Fruit fly (Drosophila melanogaster) whole organism, wandering third instar larva: Measurements from ENCODE around the gene Abd-B.

ENCODE experiments used
- Abd-B ChIP-seq: fragments of >200 bp; optimal IDR thresholded peaks from 2 replicates; lab custom pipeline; 2017; ENCODE audit warnings: missing biosample characterization, missing genetic modification characterization
- CG9705 ChIP-seq: fragments of 200-800 bp; sonication (Bioruptor generic); optimal IDR thresholded peaks from 2 replicates; lab custom pipeline; 2018; ENCODE audit warnings: missing biosample characterization, mild to moderate bottlenecking, missing genetic modification characterization
- CrebA ChIP-seq: fragments of 200-800 bp; sonication (Bioruptor generic); optimal IDR thresholded peaks from 2 replicates; lab custom pipeline; 2016; ENCODE audit warnings: missing biosample characterization, mild to moderate bottlenecking, missing genetic modification characterization, borderline replicate concordance
- Dfd ChIP-seq: fragments of >200 bp; optimal IDR thresholded peaks from 2 replicates; lab custom pipeline; 2017; ENCODE audit warnings: missing biosample characterization, missing genetic modification characterization
- Dif ChIP-seq: fragments of 200-275, 200-300 bp; sonication (Bioruptor generic); optimal IDR thresholded peaks from 2 replicates; lab custom pipeline; 2018; ENCODE audit warnings: missing biosample characterization, missing genetic modification characterization; ENCODE audit not compliant: partially characterized antibody
- GATAd ChIP-seq: sonication (Bioruptor generic); optimal IDR thresholded peaks from 2 replicates; lab custom pipeline; 2016; ENCODE audit warnings: missing biosample characterization, missing genetic modification characterization
- HLH106 ChIP-seq: fragments of 200-800 bp; optimal IDR thresholded peaks from 3 replicates; lab custom pipeline; 2019; ENCODE audit warnings: missing biosample characterization, mild to moderate bottlenecking, missing genetic modification characterization, moderate library complexity
- Hnf4 ChIP-seq: fragments of 200-800 bp; sonication (Bioruptor generic); optimal IDR thresholded peaks from 2 replicates; lab custom pipeline; 2016; ENCODE audit warnings: missing biosample characterization, mild to moderate bottlenecking, missing genetic modification characterization
- Hr78 ChIP-seq: fragments of >200 bp; optimal IDR thresholded peaks from 2 replicates; lab custom pipeline; 2017; ENCODE audit warnings: missing biosample characterization, missing genetic modification characterization
- Hr83 ChIP-seq: fragments of 200-300 bp; sonication (Bioruptor generic); optimal IDR thresholded peaks from 2 replicates; lab custom pipeline; 2016; ENCODE audit warnings: missing biosample characterization, mild to moderate bottlenecking, missing genetic modification characterization, moderate library complexity; ENCODE audit not compliant: poor library complexity, severe bottlenecking
- Jra ChIP-seq: sonication (Bioruptor generic); optimal IDR thresholded peaks from 2 replicates; lab custom pipeline; 2016; ENCODE audit warnings: missing biosample characterization, missing genetic modification characterization
- Mio ChIP-seq: sonication (Bioruptor generic); optimal IDR thresholded peaks from 2 replicates; lab custom pipeline; 2016; ENCODE audit warnings: missing biosample characterization, missing genetic modification characterization
- Myc ChIP-seq: fragments of >200 bp; optimal IDR thresholded peaks from 2 replicates; lab custom pipeline; 2017
- N ChIP-seq: fragments of >200 bp; optimal IDR thresholded peaks from 2 replicates; lab custom pipeline; 2018; ENCODE audit warnings: missing biosample characterization, missing external identifiers, missing genetic modification characterization
- OdsH ChIP-seq: fragments of 200-800 bp; sonication (Bioruptor generic); optimal IDR thresholded peaks from 2 replicates; lab custom pipeline; 2016; ENCODE audit warnings: missing biosample characterization, mild to moderate bottlenecking, missing genetic modification characterization
- Rel ChIP-seq, 2 experiments: fragments of 200-800 bp; sonication (Bioruptor generic) in 1 of 2; optimal IDR thresholded peaks; 2 replicates in 1 of 2; 3 replicates in 1 of 2; lab custom pipeline; 2016 to 2019; ENCODE audit warnings: mild to moderate bottlenecking in 2 of 2, missing biosample characterization in 2 of 2, missing genetic modification characterization in 2 of 2, moderate library complexity in 1 of 2
- Sp1 ChIP-seq: fragments of 200-800 bp; sonication (Bioruptor generic); optimal IDR thresholded peaks from 3 replicates; lab custom pipeline; 2019; ENCODE audit warnings: missing biosample characterization, mild to moderate bottlenecking, missing genetic modification characterization, moderate library complexity
- Vsx2 ChIP-seq: fragments of 200-300, 225-300 bp; sonication (Bioruptor generic); optimal IDR thresholded peaks from 2 replicates; lab custom pipeline; 2018; ENCODE audit warnings: missing biosample characterization, missing genetic modification characterization; ENCODE audit not compliant: partially characterized antibody
- br ChIP-seq: fragments of 200-800 bp; sonication (Bioruptor generic); optimal IDR thresholded peaks from 2 replicates; lab custom pipeline; 2016; ENCODE audit warnings: missing biosample characterization, missing genetic modification characterization
- brk ChIP-seq: fragments of 200-800 bp; sonication (Bioruptor generic); optimal IDR thresholded peaks from 2 replicates; lab custom pipeline; 2016; ENCODE audit warnings: missing biosample characterization, mild to moderate bottlenecking, missing genetic modification characterization
- dl ChIP-seq, 2 experiments: fragments of 175-275, 200-275 bp in 1 of 2; fragments of 200-275 bp in 1 of 2; sonication (Bioruptor generic); optimal IDR thresholded peaks; lab custom pipeline; 2018; ENCODE audit warnings: mild to moderate bottlenecking in 2 of 2, missing biosample characterization in 2 of 2, missing genetic modification characterization in 2 of 2, moderate library complexity in 2 of 2; ENCODE audit not compliant: partially characterized antibody in 2 of 2, insufficient read depth in 1 of 2
- dmrt93B ChIP-seq: fragments of 200-800 bp; sonication (Bioruptor generic); optimal IDR thresholded peaks from 2 replicates; lab custom pipeline; 2018; ENCODE audit warnings: missing biosample characterization, mild to moderate bottlenecking, missing genetic modification characterization
- dsf ChIP-seq: sonication (Bioruptor generic); optimal IDR thresholded peaks from 2 replicates; lab custom pipeline; 2016; ENCODE audit warnings: missing biosample characterization, missing genetic modification characterization, borderline replicate concordance
- ey ChIP-seq: fragments of 200-800 bp; sonication (Bioruptor generic); optimal IDR thresholded peaks from 2 replicates; lab custom pipeline; 2016; ENCODE audit warnings: missing biosample characterization, missing genetic modification characterization
- foxo ChIP-seq, 2 experiments: fragments of 200-800 bp; sonication (Bioruptor generic); optimal IDR thresholded peaks; 2 replicates in 1 of 2; 3 replicates in 1 of 2; lab custom pipeline; 2016 to 2017; ENCODE audit warnings: missing biosample characterization in 2 of 2, missing genetic modification characterization in 2 of 2
- fru ChIP-seq: fragments of 200-800 bp; sonication (Bioruptor generic); optimal IDR thresholded peaks from 3 replicates; lab custom pipeline; 2016; ENCODE audit warnings: missing biosample characterization, mild to moderate bottlenecking, missing genetic modification characterization
- h ChIP-seq: fragments of 200-800 bp; sonication (Bioruptor generic); optimal IDR thresholded peaks from 3 replicates; lab custom pipeline; 2016; ENCODE audit warnings: missing biosample characterization, mild to moderate bottlenecking, missing genetic modification characterization
- lola ChIP-seq: fragments of >200 bp; optimal IDR thresholded peaks from 2 replicates; lab custom pipeline; 2017; ENCODE audit warnings: missing biosample characterization, missing genetic modification characterization
- pan ChIP-seq: fragments of >200 bp; optimal IDR thresholded peaks from 2 replicates; lab custom pipeline; 2017
- psq ChIP-seq: fragments of 200-800 bp; sonication (Bioruptor generic); optimal IDR thresholded peaks from 3 replicates; lab custom pipeline; 2017; ENCODE audit warnings: missing biosample characterization, mild to moderate bottlenecking, missing genetic modification characterization, moderate library complexity
- rgr ChIP-seq: fragments of 200-800 bp; sonication (Bioruptor generic); optimal IDR thresholded peaks from 3 replicates; lab custom pipeline; 2016; ENCODE audit warnings: missing biosample characterization, mild to moderate bottlenecking, missing genetic modification characterization
- sage ChIP-seq: fragments of 200-800 bp; sonication (Bioruptor generic); optimal IDR thresholded peaks from 2 replicates; lab custom pipeline; 2016; ENCODE audit warnings: missing biosample characterization, mild to moderate bottlenecking, missing genetic modification characterization
- sv ChIP-seq: fragments of 200-800 bp; sonication (Bioruptor generic); optimal IDR thresholded peaks from 3 replicates; lab custom pipeline; 2016; ENCODE audit warnings: missing biosample characterization, missing genetic modification characterization
- tai ChIP-seq: sonication (Bioruptor generic); optimal IDR thresholded peaks from 2 replicates; lab custom pipeline; 2016; ENCODE audit warnings: missing biosample characterization, missing genetic modification characterization
- usp ChIP-seq: fragments of >200 bp; optimal IDR thresholded peaks from 2 replicates; lab custom pipeline; 2017; ENCODE audit warnings: missing biosample characterization, missing genetic modification characterization
- woc ChIP-seq: sonication (Bioruptor generic); optimal IDR thresholded peaks from 2 replicates; lab custom pipeline; 2016; ENCODE audit warnings: missing biosample characterization, mild to moderate bottlenecking, missing genetic modification characterization

The Abd-B gene

DNA sequence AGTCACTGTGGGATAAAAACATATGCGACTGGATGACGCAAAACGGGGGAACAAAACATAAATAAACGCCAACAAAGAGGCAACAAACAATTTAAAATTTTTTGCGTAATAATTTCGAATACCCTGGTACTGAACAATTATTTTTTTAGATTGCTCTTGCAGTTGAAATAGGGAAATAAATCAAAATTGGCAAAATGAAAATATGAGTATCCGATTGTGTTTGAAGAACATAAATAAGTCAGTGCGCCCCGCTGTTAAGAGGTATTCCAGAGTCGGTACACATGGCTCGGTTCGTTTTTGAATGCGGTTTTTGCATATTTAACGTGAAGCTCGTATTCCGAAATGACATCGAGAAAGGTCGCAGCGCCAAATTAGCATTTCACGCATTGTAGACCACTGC, 13.5 kb upstream of the Abd-B start:
- peak in 1 of 2 experiments; percentile 67 for TF ChIP-seq foxo (GFP tag; optimal IDR thresholded peaks at IDR 0.05; lab: Kevin White, UChicago)
- peak; percentile 62 for TF ChIP-seq HLH106
- TF ChIP-seq psq (GFP tag; lab: Kevin White, UChicago) = peak; percentile 39
- peak; percentile 46 for TF ChIP-seq dmrt93B (GFP tag; lab: Kevin White, UChicago)
- TF ChIP-seq OdsH = peak; percentile 32
- peak; percentile 66 for TF ChIP-seq fru (GFP tag; lab: Kevin White, UChicago)
- TF ChIP-seq Hnf4 (GFP tag; lab: Kevin White, UChicago) = peak; percentile 4
- TF ChIP-seq br (GFP tag; lab: Kevin White, UChicago) = peak; percentile 57
- TF ChIP-seq h (GFP tag; lab: Kevin White, UChicago) = peak; percentile 35
- TF ChIP-seq woc = peak; percentile 1
- no peak for TF ChIP-seq Jra
- peak; percentile 39 for TF ChIP-seq rgr (GFP tag; lab: Kevin White, UChicago)
- TF ChIP-seq dsf (GFP tag; lab: Kevin White, UChicago) = no peak
- TF ChIP-seq CG9705 = no peak
- peak; percentile 21 for TF ChIP-seq pan (lab: Kevin White, UChicago)
- no peak for TF ChIP-seq sv (GFP tag; lab: Kevin White, UChicago)
- peak; percentile 11 for TF ChIP-seq Sp1 (GFP tag; lab: Kevin White, UChicago)
- TF ChIP-seq GATAd (GFP tag; lab: Kevin White, UChicago) = no peak
- TF ChIP-seq ey (GFP tag; lab: Kevin White, UChicago) = peak; percentile 50

dm6 chr3R:16984221-16984620, 12.2 kb upstream of the Abd-B start:
- no peak for TF ChIP-seq dl (GFP tag; optimal IDR thresholded peaks at IDR 0.05; lab: Kevin White, UChicago; ENCODE audit: insufficient read depth in 1 of 2, partially characterized antibody in 2 of 2)
- no peak for TF ChIP-seq dsf (GFP tag; lab: Kevin White, UChicago)
- no peak for TF ChIP-seq Hr83 (GFP tag; lab: Kevin White, UChicago)
- TF ChIP-seq Jra = no peak
- no peak for TF ChIP-seq OdsH

DNA sequence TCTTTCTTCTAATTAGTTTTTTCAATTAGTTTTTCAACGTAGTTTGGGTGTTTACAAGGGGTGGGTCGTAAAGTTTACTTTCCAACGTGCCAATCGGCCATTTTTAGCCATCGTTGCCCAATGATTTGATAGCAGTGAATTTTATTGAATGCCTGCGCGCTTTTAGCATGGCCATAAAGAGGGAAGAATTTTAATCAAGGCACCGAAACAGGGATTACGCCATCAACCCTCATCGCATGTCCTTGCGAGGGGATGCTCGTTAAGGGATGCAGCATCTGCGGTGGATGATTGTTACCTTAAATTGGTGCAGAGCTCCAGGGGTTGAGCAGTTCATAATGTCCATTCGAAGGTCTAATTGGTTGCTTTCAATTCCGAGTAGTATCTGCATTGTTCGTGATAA, 11.0 kb upstream of the Abd-B start:
- TF ChIP-seq N (GFP tag; lab: Kevin White, UChicago) (no peak), Hr78 (GFP tag; lab: Kevin White, UChicago) (no peak), br (GFP tag; lab: Kevin White, UChicago) (no peak), dmrt93B (GFP tag; lab: Kevin White, UChicago) (no peak), Dfd (no peak), Jra (no peak), CrebA (no peak), woc (no peak), foxo (GFP tag; optimal IDR thresholded peaks at IDR 0.05; lab: Kevin White, UChicago) (no peak), fru (GFP tag; lab: Kevin White, UChicago) (no peak), sv (GFP tag; lab: Kevin White, UChicago) (no peak), OdsH (no peak), lola (GFP tag; lab: Kevin White, UChicago) (no peak), Myc (lab: Kevin White, UChicago) (no peak), pan (lab: Kevin White, UChicago) (no peak), rgr (GFP tag; lab: Kevin White, UChicago) (no peak), dsf (GFP tag; lab: Kevin White, UChicago) (no peak)

DNA sequence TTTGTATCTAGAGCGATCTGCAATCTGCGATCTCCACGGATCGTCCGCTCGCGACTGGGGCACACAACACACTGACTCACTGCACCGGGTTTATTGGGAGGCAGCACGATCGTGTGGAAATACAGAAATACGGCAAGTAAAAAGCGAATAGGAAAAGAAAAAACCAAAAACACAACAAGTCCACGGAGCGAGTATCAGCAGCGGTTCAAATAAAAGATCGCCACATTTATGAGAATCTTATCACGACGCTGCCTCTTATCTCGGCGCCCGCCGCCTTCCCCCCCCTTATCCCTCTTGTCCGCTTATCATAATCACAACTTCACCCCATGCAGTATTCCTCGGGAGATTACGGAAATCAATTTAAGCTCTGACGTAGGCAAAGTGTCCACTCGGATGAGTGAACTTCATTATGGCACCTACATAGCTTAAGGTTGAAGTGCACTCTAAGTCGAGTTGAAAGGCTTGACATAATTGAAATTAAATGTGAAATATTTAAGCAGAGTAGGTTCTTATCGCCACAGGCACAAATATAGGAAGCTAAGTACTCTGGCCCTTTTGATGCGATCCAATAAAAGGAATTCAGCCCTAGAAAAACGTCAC, 10.2 kb upstream of the Abd-B start, which contains the start of gene AhcyL2:
AhcyL2 (minus strand) TSS at position 51 of the 600 bp plus-strand sequence.
- TF ChIP-seq dsf (GFP tag; lab: Kevin White, UChicago) (no peak), foxo (GFP tag; optimal IDR thresholded peaks at IDR 0.05; lab: Kevin White, UChicago) (peak in 1 of 2 experiments; percentile 15), lola (GFP tag; lab: Kevin White, UChicago) (no peak), brk (GFP tag; lab: Kevin White, UChicago) (peak; percentile 79), Jra (peak; percentile 19), Mio (no peak), sage (GFP tag; lab: Kevin White, UChicago) (no peak), Abd-B (no peak), ey (GFP tag; lab: Kevin White, UChicago) (no peak), HLH106 (no peak), psq (GFP tag; lab: Kevin White, UChicago) (peak; percentile 10), Dif (GFP tag; lab: Kevin White, UChicago) (no peak), tai (GFP tag; lab: Kevin White, UChicago) (no peak), usp (GFP tag; lab: Kevin White, UChicago) (no peak), br (GFP tag; lab: Kevin White, UChicago) (peak; percentile 11), Vsx2 (no peak), dl (GFP tag; optimal IDR thresholded peaks at IDR 0.05; lab: Kevin White, UChicago; ENCODE audit: insufficient read depth in 1 of 2, partially characterized antibody in 2 of 2) (peak in 1 of 2 experiments; percentile 45), N (GFP tag; lab: Kevin White, UChicago) (no peak), Rel (GFP tag; optimal IDR thresholded peaks at IDR 0.05; lab: Kevin White, UChicago) (no peak), Rel (tag; optimal IDR thresholded peaks at IDR 0.05; lab: Kevin White, UChicago) (peak; percentile 84), Myc (lab: Kevin White, UChicago) (no peak), CrebA (no peak), Dfd (no peak), h (GFP tag; lab: Kevin White, UChicago) (peak; percentile 82), Sp1 (GFP tag; lab: Kevin White, UChicago) (peak; percentile 45), dmrt93B (GFP tag; lab: Kevin White, UChicago) (no peak), Hr83 (GFP tag; lab: Kevin White, UChicago) (peak; percentile 8)
